Fruit fly (Drosophila melanogaster) whole organism, pupa: ENCODE data around the gene CG45413.

Experiments
- CG10348 ChIP-seq: fragments of 200-800 bp; sonication (Bioruptor generic); IDR thresholded peaks from 2 replicates; pipeline ENCODE4 v1.3.6; 2022; ENCODE audit warnings: missing biosample characterization, missing genetic modification characterization
- CG12605 ChIP-seq: fragments of 200-800 bp; sonication (Bioruptor generic); IDR thresholded peaks from 2 replicates; pipeline ENCODE4 v1.3.6; 2022; ENCODE audit warnings: missing biosample characterization, missing genetic modification characterization
- CG13204 ChIP-seq: fragments of 200-800 bp; sonication (Bioruptor generic); optimal IDR thresholded peaks from 2 replicates; lab custom pipeline; 2018; ENCODE audit warnings: missing biosample characterization, mild to moderate bottlenecking, missing genetic modification characterization, moderate library complexity
- CG14655 ChIP-seq: fragments of 200-800 bp; sonication (Bioruptor generic); optimal IDR thresholded peaks from 3 replicates; lab custom pipeline; 2017; ENCODE audit warnings: mild to moderate bottlenecking, missing biosample characterization, missing genetic modification reagents, missing genetic modification characterization
- CG15710 ChIP-seq: fragments of 200-800 bp; sonication (Bioruptor generic); optimal IDR thresholded peaks from 2 replicates; lab custom pipeline; 2018; ENCODE audit warnings: missing biosample characterization, mild to moderate bottlenecking, missing genetic modification characterization, moderate library complexity
- CG17806 ChIP-seq: fragments of 200-800 bp; sonication (Bioruptor generic); optimal IDR thresholded peaks from 2 replicates; lab custom pipeline; 2018; ENCODE audit warnings: missing biosample characterization, mild to moderate bottlenecking, missing genetic modification characterization, moderate library complexity
- CG32121 ChIP-seq: fragments of 200-800 bp; sonication (Bioruptor generic); IDR thresholded peaks from 2 replicates; pipeline ENCODE4 v1.3.6; 2022; ENCODE audit warnings: missing biosample characterization, missing genetic modification characterization
- CG34367 ChIP-seq: fragments of 200-800 bp; sonication (Bioruptor generic); optimal IDR thresholded peaks from 2 replicates; lab custom pipeline; 2018; ENCODE audit warnings: missing biosample characterization, mild to moderate bottlenecking, missing genetic modification characterization
- CG4496 ChIP-seq: fragments of 200-800 bp; sonication (Bioruptor generic); IDR thresholded peaks from 3 replicates; pipeline ENCODE4 v1.3.6; 2022; ENCODE audit warnings: missing biosample characterization, missing genetic modification characterization
- CG8159 ChIP-seq: fragments of 200-800 bp; sonication (Bioruptor generic); optimal IDR thresholded peaks from 3 replicates; lab custom pipeline; 2018; ENCODE audit warnings: missing biosample characterization, mild to moderate bottlenecking, missing genetic modification characterization, moderate library complexity
- CG8301 ChIP-seq: fragments of 200-800 bp; sonication (Bioruptor generic); optimal IDR thresholded peaks from 2 replicates; lab custom pipeline; 2018; ENCODE audit warnings: missing biosample characterization, mild to moderate bottlenecking, missing genetic modification characterization
- CG9948 ChIP-seq: fragments of 200-800 bp; sonication (Bioruptor generic); optimal IDR thresholded peaks from 2 replicates; lab custom pipeline; 2018; ENCODE audit warnings: missing biosample characterization, mild to moderate bottlenecking, missing genetic modification characterization, moderate library complexity
- D1 ChIP-seq: fragments of 200-800 bp; sonication (Bioruptor generic); optimal IDR thresholded peaks from 2 replicates; lab custom pipeline; 2018; ENCODE audit warnings: missing biosample characterization, mild to moderate bottlenecking, missing genetic modification characterization, moderate library complexity
- EcR ChIP-seq: fragments of 200-800 bp; sonication (Bioruptor generic); optimal IDR thresholded peaks from 3 replicates; lab custom pipeline; 2019; ENCODE audit warnings: missing biosample characterization, missing genetic modification characterization, mild to moderate bottlenecking, moderate library complexity, missing genetic modification reagents
- Ets98B ChIP-seq: fragments of 200-800 bp; sonication (Bioruptor generic); IDR thresholded peaks from 2 replicates; pipeline ENCODE4 v1.3.6; 2022; ENCODE audit warnings: missing biosample characterization, missing genetic modification characterization
- Pif1A ChIP-seq: fragments of 200-800 bp; sonication (Bioruptor generic); optimal IDR thresholded peaks from 3 replicates; lab custom pipeline; 2016; ENCODE audit warnings: missing biosample characterization, missing genetic modification characterization
- Pif1B ChIP-seq: fragments of 200-800 bp; sonication (Bioruptor generic); optimal IDR thresholded peaks from 3 replicates; lab custom pipeline; 2016; ENCODE audit warnings: missing biosample characterization, missing genetic modification characterization
- Snoo ChIP-seq: fragments of 200-800 bp; sonication (Bioruptor generic); optimal IDR thresholded peaks from 3 replicates; lab custom pipeline; 2017; ENCODE audit warnings: missing biosample characterization, mild to moderate bottlenecking, missing genetic modification characterization, inconsistent platforms
- fd96Ca ChIP-seq: fragments of 200-800 bp; sonication (Bioruptor generic); IDR thresholded peaks from 3 replicates; pipeline ENCODE4 v1.3.6; 2022; ENCODE audit warnings: missing biosample characterization, missing genetic modification characterization
- gl ChIP-seq: fragments of 200-800 bp; sonication (Bioruptor generic); optimal IDR thresholded peaks from 2 replicates; lab custom pipeline; 2018; ENCODE audit warnings: missing biosample characterization, mild to moderate bottlenecking, missing genetic modification characterization
- rn ChIP-seq: fragments of 200-800 bp; sonication (Bioruptor generic); IDR thresholded peaks from 2 replicates; pipeline ENCODE4 v1.3.6; 2022; ENCODE audit warnings: missing biosample characterization, missing genetic modification characterization

CG45413 gene

dm6 chr3L:6963175-6963574 is 31.4 kb upstream of the CG45413 start:
- no peak; the same call in 2 of the 3 replicates for TF ChIP-seq CG4496
- no peak for TF ChIP-seq CG10348 (GFP tag; lab: Robert Waterston, UW)
- TF ChIP-seq CG8159 = no peak

- TF ChIP-seq CG9948 (no peak), EcR (GFP tag; lab: Kevin White, UChicago) (peak; percentile 12), CG12605 (GFP tag; lab: Robert Waterston, UW) (no peak), CG8301 (no peak)
Observed at dm6 chr3L:6961992-6962570, 30.3 kb upstream of the CG45413 start.

- TF ChIP-seq CG34367 (tag; lab: Kevin White, UChicago) (no peak), CG9948 (no peak), D1 (no peak), Pif1A (no peak), Snoo (tag; lab: Kevin White, UChicago) (no peak), CG12605 (GFP tag; lab: Robert Waterston, UW) (no peak)
- TF ChIP-seq, all 21 proteins: peak for 0
Observed at dm6 chr3L:6957753-6958420, 26.1 kb upstream of the CG45413 start, which contains the start of the genes Uqcc1 and Surf1. Gene Uqcc1 (minus strand): TSS chr3L:6958108. Gene Surf1 (plus strand): TSS chr3L:6958346.

dm6 chr3L:6955254-6956229 is 23.8 kb upstream of the CG45413 start, which contains the start of the genes CG10077 and CG9948:
Gene CG10077 (minus strand): TSS chr3L:6955904.
Gene CG9948 (plus strand): TSS chr3L:6955991.
- TF ChIP-seq CG14655 (GFP tag; lab: Kevin White, UChicago) (no peak), Pif1B (peak; percentile 89), CG8301 (peak; percentile 89), rn (0 out of 2 replicates have a peak, but pooled peaks have one; percentile 9), CG15710 (tag; lab: Kevin White, UChicago) (peak; percentile 91), CG32121 (GFP tag; lab: Robert Waterston, UW) (peak; percentile 88), Ets98B (GFP tag; lab: Robert Waterston, UW) (peak; percentile 90), CG13204 (no peak), Snoo (tag; lab: Kevin White, UChicago) (peak; percentile 88), CG4496 (peak; percentile 95), CG12605 (GFP tag; lab: Robert Waterston, UW) (peak; percentile 88; the same call in 1 of the 2 replicates), CG17806 (tag; lab: Kevin White, UChicago) (peak; percentile 92), CG9948 (peak; percentile 94), CG34367 (tag; lab: Kevin White, UChicago) (peak; percentile 87), CG8159 (peak; percentile 91), fd96Ca (GFP tag; lab: Robert Waterston, UW) (peak; percentile 64; the same call in 2 of the 3 replicates), EcR (GFP tag; lab: Kevin White, UChicago) (no peak), CG10348 (GFP tag; lab: Robert Waterston, UW) (peak; percentile 43; the same call in 1 of the 2 replicates), D1 (no peak), Pif1A (peak; percentile 85), gl (tag; lab: Kevin White, UChicago) (peak; percentile 78)
- TF ChIP-seq, all 21 proteins: peak for 17

dm6 chr3L:6947188-6947971 is 15.6 kb upstream of the CG45413 start:
- TF ChIP-seq gl (tag; lab: Kevin White, UChicago) = no peak
- TF ChIP-seq CG8159 = no peak
- no peak for TF ChIP-seq CG14655 (GFP tag; lab: Kevin White, UChicago)
- TF ChIP-seq CG9948 = no peak
- no peak for TF ChIP-seq CG15710 (tag; lab: Kevin White, UChicago)
- TF ChIP-seq EcR (GFP tag; lab: Kevin White, UChicago) = no peak
- TF ChIP-seq CG12605 (GFP tag; lab: Robert Waterston, UW) = no peak
- TF ChIP-seq Snoo (tag; lab: Kevin White, UChicago) = no peak
- TF ChIP-seq CG32121 (GFP tag; lab: Robert Waterston, UW) = no peak
- TF ChIP-seq Ets98B (GFP tag; lab: Robert Waterston, UW) = no peak
- no peak for TF ChIP-seq Pif1A
- no peak for TF ChIP-seq fd96Ca (GFP tag; lab: Robert Waterston, UW)
- no peak for TF ChIP-seq CG13204
- no peak for TF ChIP-seq CG4496
- no peak for TF ChIP-seq CG10348 (GFP tag; lab: Robert Waterston, UW)
- TF ChIP-seq, all 21 proteins: peak for 0
